Fruit fly (Drosophila melanogaster): ENCODE data around the gene Nep1.

Gene Nep1

DNA sequence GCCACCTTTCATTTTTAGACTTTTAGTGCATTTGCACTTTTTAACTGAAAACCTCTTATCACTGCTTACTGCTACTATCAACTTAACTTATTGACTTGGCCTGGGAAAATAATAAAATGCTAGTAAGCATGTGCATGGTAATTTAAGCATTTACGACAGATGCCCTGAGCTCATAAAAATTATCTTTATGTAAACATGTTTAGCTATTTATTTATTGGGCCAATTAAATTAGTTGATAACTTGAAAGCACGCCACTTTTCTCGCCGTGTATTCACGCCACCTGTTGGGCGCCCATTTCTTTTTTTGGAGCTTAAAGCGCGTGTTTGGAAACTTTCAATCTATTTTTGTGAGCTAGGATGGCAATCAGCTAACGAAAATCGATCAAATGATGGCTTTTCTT lies 1.2 kb downstream of the Nep1 start (continued):
- no peak for TF ChIP-seq D19A (tag; optimal IDR thresholded peaks at IDR 0.05)
- 0 out of 2 replicates have a peak, but pooled peaks have one; percentile 21 for TF ChIP-seq CG31441 (GFP tag; IDR thresholded peaks at IDR 0.05)
- TF ChIP-seq pum (GFP tag; optimal IDR thresholded peaks at IDR 0.05) = no peak
- TF ChIP-seq otp (GFP tag; IDR thresholded peaks at IDR 0.05) = 0 out of 3 replicates have a peak, but pooled peaks have one; percentile 22
- no peak for TF ChIP-seq mirr (GFP tag; optimal IDR thresholded peaks at IDR 0.05)
- no peak for TF ChIP-seq p53 (GFP tag; optimal IDR thresholded peaks at IDR 0.05)
- no peak for TF ChIP-seq Jarid2 (GFP tag; optimal IDR thresholded peaks at IDR 0.05)
- no peak for TF ChIP-seq aop (GFP tag; IDR thresholded peaks at IDR 0.05)
- peak; percentile 57 for TF ChIP-seq scrt (GFP tag; optimal IDR thresholded peaks at IDR 0.05)
- TF ChIP-seq jing (GFP tag; optimal IDR thresholded peaks at IDR 0.05) = no peak
- peak; percentile 5 for TF ChIP-seq Blimp-1 (GFP tag; optimal IDR thresholded peaks at IDR 0.05)
- TF ChIP-seq onecut (GFP tag; IDR thresholded peaks at IDR 0.05) = 0 out of 2 replicates have a peak, but pooled peaks have one; percentile 12
- no peak for TF ChIP-seq Kr (GFP tag; optimal IDR thresholded peaks at IDR 0.05)
- TF ChIP-seq CG10979 (tag; optimal IDR thresholded peaks at IDR 0.05) = peak; percentile 14
- TF ChIP-seq CG12219 (GFP tag; optimal IDR thresholded peaks at IDR 0.05) = no peak
- no peak for TF ChIP-seq nerfin-1 (tag; optimal IDR thresholded peaks at IDR 0.05)
- TF ChIP-seq CG2678 (tag; optimal IDR thresholded peaks at IDR 0.05) = peak; percentile 61
- peak; percentile 31 for TF ChIP-seq bcd (GFP tag; optimal IDR thresholded peaks at IDR 0.05)
- TF ChIP-seq Hsf (GFP tag; optimal IDR thresholded peaks at IDR 0.05) = peak; percentile 9
- peak; percentile 55 for TF ChIP-seq CG7839 (tag; optimal IDR thresholded peaks at IDR 0.05)
- peak; percentile 5 for TF ChIP-seq CG16863 (GFP tag; optimal IDR thresholded peaks at IDR 0.05)
- TF ChIP-seq Dll (GFP tag; IDR thresholded peaks at IDR 0.05; ENCODE audit: partially characterized antibody) = no peak
- peak in 1 of 2 experiments; percentile 16 for TF ChIP-seq Pdp1 (GFP tag; optimal IDR thresholded peaks at IDR 0.05)
- TF ChIP-seq CG30403 (GFP tag; optimal IDR thresholded peaks at IDR 0.05) = peak; percentile 31
- no peak for TF ChIP-seq Antp (GFP tag; optimal IDR thresholded peaks at IDR 0.05)
- peak; percentile 31 for TF ChIP-seq Oli (tag; optimal IDR thresholded peaks at IDR 0.05)
- no peak for TF ChIP-seq CG1832 (GFP tag; optimal IDR thresholded peaks at IDR 0.05)
- TF ChIP-seq CG10147 (GFP tag; optimal IDR thresholded peaks at IDR 0.05) = peak; percentile 3
- peak; percentile 17 for TF ChIP-seq CG4424 (GFP tag; optimal IDR thresholded peaks at IDR 0.05)
- TF ChIP-seq Hand (GFP tag; optimal IDR thresholded peaks at IDR 0.05) = peak; percentile 19
- TF ChIP-seq Chrac-16 (GFP tag; optimal IDR thresholded peaks at IDR 0.05) = no peak
- peak; percentile 47; the same call in 1 of the 3 replicates for TF ChIP-seq dysf (GFP tag; IDR thresholded peaks at IDR 0.05)
- no peak for TF ChIP-seq sim (GFP tag; IDR thresholded peaks at IDR 0.05)
- TF ChIP-seq lilli (GFP tag; optimal IDR thresholded peaks at IDR 0.05) = peak; percentile 28
- peak; percentile 50 for TF ChIP-seq CG9727 (GFP tag; optimal IDR thresholded peaks at IDR 0.05)
- no peak for TF ChIP-seq CG9876 (GFP tag; optimal IDR thresholded peaks at IDR 0.05)
- peak; percentile 32 for TF ChIP-seq phol (tag; optimal IDR thresholded peaks at IDR 0.05)
- TF ChIP-seq dmrt99B (tag; optimal IDR thresholded peaks at IDR 0.05) = peak; percentile 49
- peak; percentile 10 for TF ChIP-seq CoRest (tag; optimal IDR thresholded peaks at IDR 0.05)
- TF ChIP-seq CG8281 (tag; optimal IDR thresholded peaks at IDR 0.05) = no peak
- no peak for TF ChIP-seq Doc3 (GFP tag; IDR thresholded peaks at IDR 0.05; ENCODE audit: partially characterized antibody)
- no peak for TF ChIP-seq Neu2 (GFP tag; optimal IDR thresholded peaks at IDR 0.05; ENCODE audit: borderline replicate concordance)
- TF ChIP-seq grau (tag; optimal IDR thresholded peaks at IDR 0.05) = peak; percentile 42
- TF ChIP-seq CG17385 (GFP tag; optimal IDR thresholded peaks at IDR 0.05) = peak; percentile 25
- no peak for TF ChIP-seq pfk (GFP tag; optimal IDR thresholded peaks at IDR 0.05)
- no peak for TF ChIP-seq hkb (optimal IDR thresholded peaks at IDR 0.05)
- no peak for TF ChIP-seq hkb (GFP tag; IDR thresholded peaks at IDR 0.05)
- TF ChIP-seq salm (tag; optimal IDR thresholded peaks at IDR 0.05) = peak; percentile 19
- no peak for TF ChIP-seq CG12744 (GFP tag; optimal IDR thresholded peaks at IDR 0.05)
- TF ChIP-seq CG1603 (tag; optimal IDR thresholded peaks at IDR 0.05) = peak; percentile 16
